Fruit fly (Drosophila melanogaster) whole organism, embryonic: ENCODE data around the gene CG14190.

Source experiments
- CG11560 ChIP-seq: fragments of 200-800 bp; sonication (Bioruptor generic); IDR thresholded peaks from 3 replicates; pipeline ENCODE4 v1.3.6; 2022; ENCODE audit warnings: missing biosample characterization, missing genetic modification characterization
- CG33557 ChIP-seq: fragments of 200-800 bp; sonication (Bioruptor generic); optimal IDR thresholded peaks from 2 replicates; lab custom pipeline; 2019; ENCODE audit warnings: missing biosample characterization, mild to moderate bottlenecking, missing genetic modification characterization, moderate library complexity
- Nf-YC ChIP-seq: fragments of 200-800 bp; optimal IDR thresholded peaks from 3 replicates; lab custom pipeline; 2019; ENCODE audit warnings: missing biosample characterization, mild to moderate bottlenecking, missing genetic modification characterization, moderate library complexity
- hkb ChIP-seq, 2 experiments: fragments of 200-800 bp in 1 of 2; fragments of >200 bp in 1 of 2; sonication (Bioruptor generic) in 1 of 2; IDR thresholded peaks in 1 of 2; optimal IDR thresholded peaks in 1 of 2; 2 replicates each; pipeline versions ENCODE4 v1.3.6 to Lab custom; 2017 to 2022; ENCODE audit warnings: missing biosample characterization in 1 of 2, missing genetic modification characterization in 1 of 2
- toy ChIP-seq: fragments of 200-800 bp; sonication (Bioruptor generic); IDR thresholded peaks from 2 replicates; pipeline ENCODE4 v1.3.6; 2022; ENCODE audit warnings: missing biosample characterization, missing genetic modification characterization

DNA sequence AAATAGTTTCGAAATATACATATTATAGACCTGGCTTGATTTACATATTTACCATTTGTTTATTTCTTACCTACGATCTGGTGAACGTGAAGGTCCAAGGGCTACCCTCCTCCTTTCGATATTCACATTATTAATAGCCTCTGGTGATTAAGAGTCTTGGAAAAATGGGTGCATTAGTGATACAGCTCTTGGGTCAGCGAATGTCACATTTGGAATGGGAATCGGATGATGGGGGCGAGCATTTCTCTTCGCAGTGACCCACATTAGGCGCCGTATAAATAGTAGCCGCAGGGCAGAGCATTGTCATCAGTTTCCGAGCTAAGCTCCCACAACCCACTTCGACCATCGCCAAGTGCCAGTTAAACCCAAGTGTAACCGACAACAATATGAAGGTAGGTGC lies 20.7 kb downstream of the CG14190 start, which contains the start of gene CG7406:
- TF ChIP-seq Nf-YC (tag; lab: Kevin White, UChicago): no peak
- no peak for TF ChIP-seq CG11560 (tag; lab: Robert Waterston, UW)
- TF ChIP-seq hkb (optimal IDR thresholded peaks at IDR 0.05; lab: Kevin White, UChicago): no peak
- no peak for TF ChIP-seq hkb (GFP tag; IDR thresholded peaks at IDR 0.05; lab: Robert Waterston, UW)
- no peak for TF ChIP-seq CG33557 (GFP tag; lab: Kevin White, UChicago)
- no peak for TF ChIP-seq toy (GFP tag; lab: Robert Waterston, UW)
